Fruit fly (Drosophila melanogaster) whole organism, embryonic: Measurements from ENCODE around the gene hop.

ENCODE experiments used
- Antp ChIP-seq: fragments of 200-800 bp; sonication (Bioruptor generic); optimal IDR thresholded peaks from 3 replicates; lab custom pipeline; 2016; ENCODE audit warnings: missing biosample characterization, missing genetic modification characterization
- B-H1 ChIP-seq: fragments of 200-800 bp; sonication (Bioruptor generic); IDR thresholded peaks from 3 replicates; pipeline ENCODE4 v1.3.6; 2022; ENCODE audit warnings: missing biosample characterization, missing genetic modification characterization
- CG10959 ChIP-seq: fragments of 200-800 bp; sonication (Bioruptor generic); IDR thresholded peaks from 2 replicates; pipeline ENCODE4 v1.3.6; 2022; ENCODE audit warnings: missing biosample characterization, missing genetic modification characterization
- CG12071 ChIP-seq: fragments of 200-800 bp; sonication (Bioruptor generic); optimal IDR thresholded peaks from 3 replicates; lab custom pipeline; 2018; ENCODE audit warnings: missing biosample characterization, mild to moderate bottlenecking, missing genetic modification characterization
- CG12659 ChIP-seq: fragments of 200-800 bp; sonication (Bioruptor generic); optimal IDR thresholded peaks from 3 replicates; lab custom pipeline; 2017; ENCODE audit warnings: mild to moderate bottlenecking, missing biosample characterization, missing genetic modification reagents, missing genetic modification characterization
- CG16815 ChIP-seq: fragments of 200-800 bp; sonication (Bioruptor generic); optimal IDR thresholded peaks from 3 replicates; lab custom pipeline; 2017; ENCODE audit warnings: missing biosample characterization, mild to moderate bottlenecking, missing genetic modification characterization
- CG17186 ChIP-seq: fragments of 200-800 bp; sonication (Bioruptor generic); optimal IDR thresholded peaks from 3 replicates; lab custom pipeline; 2017; ENCODE audit warnings: missing biosample characterization, missing genetic modification reagents, missing genetic modification characterization
- CG17802 ChIP-seq: fragments of 200-800 bp; sonication (Bioruptor generic); optimal IDR thresholded peaks from 2 replicates; lab custom pipeline; 2018; ENCODE audit warnings: missing biosample characterization, mild to moderate bottlenecking, missing genetic modification characterization, moderate library complexity
- CG2678 ChIP-seq: fragments of 200-800 bp; sonication (Bioruptor generic); optimal IDR thresholded peaks from 3 replicates; lab custom pipeline; 2019; ENCODE audit warnings: missing biosample characterization, mild to moderate bottlenecking, missing genetic modification characterization, moderate library complexity
- CG32767 ChIP-seq: fragments of 200-800 bp; sonication (Bioruptor generic); IDR thresholded peaks from 2 replicates; pipeline ENCODE4 v1.3.6; 2022; ENCODE audit warnings: missing biosample characterization, missing genetic modification characterization
- CG33557 ChIP-seq: fragments of 200-800 bp; sonication (Bioruptor generic); optimal IDR thresholded peaks from 2 replicates; lab custom pipeline; 2019; ENCODE audit warnings: missing biosample characterization, mild to moderate bottlenecking, missing genetic modification characterization, moderate library complexity
- CG34422 ChIP-seq: fragments of 200-800 bp; sonication (Bioruptor generic); IDR thresholded peaks from 3 replicates; pipeline ENCODE4 v1.3.6; 2022; ENCODE audit warnings: missing biosample characterization, missing genetic modification characterization
- CG3847 ChIP-seq: fragments of 200-800 bp; sonication (Bioruptor generic); IDR thresholded peaks from 2 replicates; pipeline ENCODE4 v1.3.6; 2022; ENCODE audit warnings: missing biosample characterization, missing genetic modification characterization
- CG3995 ChIP-seq: fragments of 200-800 bp; sonication (Bioruptor generic); optimal IDR thresholded peaks from 3 replicates; lab custom pipeline; 2016; ENCODE audit warnings: missing biosample characterization, missing genetic modification characterization
- CG4282 ChIP-seq: fragments of 200-800 bp; sonication (Bioruptor generic); optimal IDR thresholded peaks from 2 replicates; lab custom pipeline; 2016; ENCODE audit warnings: missing biosample characterization, missing genetic modification characterization
- CG5245 ChIP-seq: fragments of 200-800 bp; sonication (Bioruptor generic); optimal IDR thresholded peaks from 3 replicates; lab custom pipeline; 2016; ENCODE audit warnings: missing biosample characterization, missing genetic modification characterization
- CG7786 ChIP-seq: fragments of 200-800 bp; sonication (Bioruptor generic); optimal IDR thresholded peaks from 2 replicates; lab custom pipeline; 2016; ENCODE audit warnings: missing biosample characterization, missing genetic modification characterization
- CG7987 ChIP-seq: fragments of 200-800 bp; sonication (Bioruptor generic); optimal IDR thresholded peaks from 2 replicates; lab custom pipeline; 2018; ENCODE audit warnings: missing biosample characterization, mild to moderate bottlenecking, missing genetic modification characterization, moderate library complexity
- CG9727 ChIP-seq: fragments of 200-800 bp; sonication (Bioruptor generic); optimal IDR thresholded peaks from 3 replicates; lab custom pipeline; 2017; ENCODE audit warnings: missing biosample characterization, mild to moderate bottlenecking, missing genetic modification characterization
- CkIIα-i1 ChIP-seq: fragments of 200-800 bp; sonication (Bioruptor generic); IDR thresholded peaks from 2 replicates; pipeline ENCODE4 v1.3.6; 2022; ENCODE audit warnings: missing biosample characterization, missing genetic modification characterization
- Dad ChIP-seq: fragments of 200-800 bp; sonication (Bioruptor generic); optimal IDR thresholded peaks from 3 replicates; lab custom pipeline; 2016; ENCODE audit warnings: missing biosample characterization, missing genetic modification characterization
- Dfd ChIP-seq, 2 experiments: fragments of >200 bp; optimal IDR thresholded peaks; 2 replicates each; lab custom pipeline; 2017; ENCODE audit warnings: missing biosample characterization in 2 of 2, missing genetic modification characterization in 2 of 2
- Ets65A ChIP-seq: fragments of 200-800 bp; sonication (Bioruptor generic); peaks from one replicate; lab custom pipeline; 2016; ENCODE audit warnings: missing biosample characterization, missing genetic modification characterization
- HLHmδ ChIP-seq: fragments of 200-800 bp; sonication (Bioruptor generic); optimal IDR thresholded peaks from 2 replicates; lab custom pipeline; 2018; ENCODE audit warnings: missing biosample characterization, mild to moderate bottlenecking, missing genetic modification characterization, moderate library complexity
- Hr3 ChIP-seq: fragments of 200-800 bp; sonication (Bioruptor generic); optimal IDR thresholded peaks from 3 replicates; lab custom pipeline; 2016; ENCODE audit warnings: missing biosample characterization, missing genetic modification characterization
- Hr39 ChIP-seq: fragments of >200 bp; optimal IDR thresholded peaks from 2 replicates; lab custom pipeline; 2017
- Mad ChIP-seq: fragments of 200-800 bp; sonication (Bioruptor generic); optimal IDR thresholded peaks from 2 replicates; lab custom pipeline; 2016; ENCODE audit warnings: missing biosample characterization, missing genetic modification characterization
- Nf-YA ChIP-seq: fragments of 200-800 bp; sonication (Bioruptor generic); IDR thresholded peaks from 2 replicates; pipeline ENCODE4 v1.3.6; 2022; ENCODE audit warnings: missing biosample characterization, missing genetic modification characterization
- Opbp ChIP-seq: fragments of 200-800 bp; sonication (Bioruptor generic); IDR thresholded peaks from 3 replicates; pipeline ENCODE4 v1.3.6; 2022; ENCODE audit warnings: missing biosample characterization, missing genetic modification characterization; ENCODE audit not compliant: partially characterized antibody
- Rx ChIP-seq: fragments of 200-800 bp; sonication (Bioruptor generic); IDR thresholded peaks from 2 replicates; pipeline ENCODE4 v1.3.6; 2022; ENCODE audit warnings: missing biosample characterization, missing genetic modification characterization
- Sin3A ChIP-seq: fragments of >200 bp; optimal IDR thresholded peaks from 2 replicates; lab custom pipeline; 2018
- Spps ChIP-seq: fragments of 200-800 bp; sonication (Bioruptor generic); optimal IDR thresholded peaks from 2 replicates; lab custom pipeline; 2018; ENCODE audit warnings: missing biosample characterization, mild to moderate bottlenecking, missing genetic modification characterization
- Sry-β ChIP-seq: fragments of 200-800 bp; sonication (Bioruptor generic); optimal IDR thresholded peaks from 2 replicates; lab custom pipeline; 2018; ENCODE audit warnings: missing biosample characterization, mild to moderate bottlenecking, missing genetic modification characterization, moderate library complexity
- ab ChIP-seq: fragments of 200-800 bp; sonication (Bioruptor generic); optimal IDR thresholded peaks from 2 replicates; lab custom pipeline; 2016; ENCODE audit warnings: missing biosample characterization, missing genetic modification characterization
- al ChIP-seq: fragments of 200-800 bp; sonication (Bioruptor generic); IDR thresholded peaks from 2 replicates; pipeline ENCODE4 v1.3.6; 2022; ENCODE audit warnings: missing biosample characterization, missing genetic modification characterization
- bcd ChIP-seq: fragments of 200-800 bp; sonication (Bioruptor generic); optimal IDR thresholded peaks from 2 replicates; lab custom pipeline; 2017; ENCODE audit warnings: missing biosample characterization, mild to moderate bottlenecking, missing genetic modification characterization
- chm ChIP-seq: fragments of 200-800 bp; sonication (Bioruptor generic); IDR thresholded peaks from 2 replicates; pipeline ENCODE4 v1.3.6; 2022; ENCODE audit warnings: missing biosample characterization, missing genetic modification characterization
- ems ChIP-seq: fragments of 200-800 bp; sonication (Bioruptor generic); optimal IDR thresholded peaks from 3 replicates; lab custom pipeline; 2016; ENCODE audit warnings: missing biosample characterization, missing genetic modification characterization
- fd102C ChIP-seq: fragments of 200-800 bp; sonication (Bioruptor generic); optimal IDR thresholded peaks from 2 replicates; lab custom pipeline; 2018; ENCODE audit warnings: missing biosample characterization, mild to moderate bottlenecking, missing genetic modification characterization, moderate library complexity
- fu2 ChIP-seq: fragments of 200-800 bp; sonication (Bioruptor generic); optimal IDR thresholded peaks from 2 replicates; lab custom pipeline; 2016; ENCODE audit warnings: missing biosample characterization, missing genetic modification characterization
- nerfin-1 ChIP-seq: fragments of 200-800 bp; sonication (Bioruptor generic); optimal IDR thresholded peaks from 3 replicates; lab custom pipeline; 2019; ENCODE audit warnings: missing biosample characterization, mild to moderate bottlenecking, missing genetic modification characterization, moderate library complexity
- repo ChIP-seq: fragments of 200-800 bp; sonication (Bioruptor generic); optimal IDR thresholded peaks from 2 replicates; lab custom pipeline; 2016; ENCODE audit warnings: missing biosample characterization, missing genetic modification characterization
- ro ChIP-seq: fragments of 200-800 bp; sonication (Bioruptor generic); IDR thresholded peaks from 2 replicates; pipeline ENCODE4 v1.3.6; 2022; ENCODE audit warnings: missing biosample characterization, missing genetic modification characterization
- run ChIP-seq: fragments of 200-800 bp; sonication (Bioruptor generic); optimal IDR thresholded peaks from 3 replicates; lab custom pipeline; 2018; ENCODE audit warnings: missing biosample characterization, mild to moderate bottlenecking, missing genetic modification characterization
- slbo ChIP-seq: fragments of 200-800 bp; sonication (Bioruptor generic); IDR thresholded peaks from 2 replicates; pipeline ENCODE4 v1.3.6; 2022; ENCODE audit warnings: missing biosample characterization, missing genetic modification characterization
- tgo ChIP-seq: fragments of 200-800 bp; sonication (Bioruptor generic); IDR thresholded peaks from 3 replicates; pipeline ENCODE4 v1.3.6; 2022; ENCODE audit warnings: missing biosample characterization, missing genetic modification characterization
- tin ChIP-seq: fragments of 200-800 bp; sonication (Bioruptor generic); optimal IDR thresholded peaks from 3 replicates; lab custom pipeline; 2016; ENCODE audit warnings: missing biosample characterization, missing genetic modification characterization
- tio ChIP-seq: fragments of 200-800 bp; sonication (Bioruptor generic); optimal IDR thresholded peaks from 2 replicates; lab custom pipeline; 2017; ENCODE audit warnings: missing biosample characterization, missing genetic modification characterization, inconsistent platforms
- toy ChIP-seq: fragments of 200-800 bp; sonication (Bioruptor generic); IDR thresholded peaks from 2 replicates; pipeline ENCODE4 v1.3.6; 2022; ENCODE audit warnings: missing biosample characterization, missing genetic modification characterization
- unc-4 ChIP-seq: fragments of 200-800 bp; sonication (Bioruptor generic); IDR thresholded peaks from 2 replicates; pipeline ENCODE4 v1.3.6; 2022; ENCODE audit warnings: missing biosample characterization, missing genetic modification characterization; ENCODE audit not compliant: partially characterized antibody
- vnd ChIP-seq: fragments of 200-800 bp; sonication (Bioruptor generic); IDR thresholded peaks from 3 replicates; pipeline ENCODE4 v1.3.6; 2022; ENCODE audit warnings: missing biosample characterization, missing genetic modification characterization; ENCODE audit not compliant: partially characterized antibody
- vvl ChIP-seq: fragments of 200-800 bp; sonication (Bioruptor generic); IDR thresholded peaks from 2 replicates; pipeline ENCODE4 v1.3.6; 2022; ENCODE audit warnings: missing biosample characterization, missing genetic modification characterization
- zen ChIP-seq: fragments of 200-800 bp; sonication (Bioruptor generic); optimal IDR thresholded peaks from 3 replicates; lab custom pipeline; 2018; ENCODE audit warnings: missing biosample characterization, mild to moderate bottlenecking, missing genetic modification characterization, moderate library complexity

The hop gene

dm6 chrX:11350505-11351327 is 17.2 kb downstream of the hop start, which contains the start of gene CG1737 (continued):
- TF ChIP-seq Antp (GFP tag; lab: Kevin White, UChicago) (peak; percentile 12), nerfin-1 (no peak), Mad (GFP tag; lab: Kevin White, UChicago) (no peak), HLHmδ (GFP tag; lab: Kevin White, UChicago) (no peak), CkIIα-i1 (GFP tag; lab: Robert Waterston, UW) (no peak), Nf-YA (no peak), CG16815 (GFP tag; lab: Kevin White, UChicago) (no peak), CG17802 (no peak), Spps (tag; lab: Kevin White, UChicago) (no peak), ems (GFP tag; lab: Kevin White, UChicago) (no peak), CG10959 (GFP tag; lab: Robert Waterston, UW) (no peak), tgo (GFP tag; lab: Robert Waterston, UW) (no peak), Sin3A (lab: Kevin White, UChicago) (peak; percentile 48), vvl (GFP tag; lab: Robert Waterston, UW) (peak; percentile 10; the same call in 1 of the 2 replicates), tio (no peak), Dfd (GFP tag; optimal IDR thresholded peaks at IDR 0.05; lab: Kevin White, UChicago) (no peak), bcd (peak; percentile 11), chm (GFP tag; lab: Robert Waterston, UW) (no peak), Ets65A (GFP tag; lab: Kevin White, UChicago) (peak; percentile 1), CG32767 (GFP tag; lab: Robert Waterston, UW) (0 out of 2 replicates have a peak, but pooled peaks have one; percentile 17), CG2678 (tag; lab: Kevin White, UChicago) (no peak), CG9727 (GFP tag; lab: Kevin White, UChicago) (no peak), ro (no peak), zen (no peak), vnd (GFP tag; lab: Robert Waterston, UW) (no peak), Hr3 (no peak), CG7786 (GFP tag; lab: Kevin White, UChicago) (peak; percentile 37), CG34422 (GFP tag; lab: Robert Waterston, UW) (no peak), fd102C (GFP tag; lab: Kevin White, UChicago) (no peak), Opbp (GFP tag; lab: Robert Waterston, UW) (0 out of 3 replicates have a peak, but pooled peaks have one; percentile 11), tin (GFP tag; lab: Kevin White, UChicago) (peak; percentile 20), Hr39 (no peak), run (tag; lab: Kevin White, UChicago) (no peak), toy (GFP tag; lab: Robert Waterston, UW) (no peak), unc-4 (GFP tag; lab: Robert Waterston, UW) (no peak; the same call in 1 of the 2 replicates), repo (GFP tag; lab: Kevin White, UChicago) (no peak), Sry-β (no peak), Rx (no peak)

DNA sequence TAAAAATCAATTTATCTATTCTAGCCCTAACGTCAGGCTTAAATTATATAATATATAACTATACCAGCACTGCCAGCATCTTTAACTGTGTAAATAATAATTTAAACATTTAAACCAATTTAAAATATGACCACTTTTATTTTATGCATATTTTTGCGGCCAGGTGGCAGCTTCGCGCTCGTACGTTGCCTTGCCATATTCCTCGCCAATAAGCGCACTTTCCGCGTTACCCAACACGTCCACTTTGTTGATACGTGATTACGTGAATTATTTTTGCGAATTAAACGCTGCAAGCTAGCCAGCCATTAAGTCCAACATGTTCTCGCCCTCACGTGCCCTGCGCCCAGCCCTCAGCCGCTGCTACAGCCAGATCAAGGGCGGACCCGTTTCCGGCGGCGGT is 18.1 kb downstream of the hop start, which contains the start of gene NdufV3:
Gene NdufV3, plus strand, starts transcription at position 219 of the 400 bp plus-strand sequence.
- TF ChIP-seq fu2 (no peak), CG7987 (GFP tag; lab: Kevin White, UChicago) (peak; percentile 64), CG5245 (no peak), B-H1 (GFP tag; lab: Robert Waterston, UW) (no peak), CG4282 (GFP tag; lab: Kevin White, UChicago) (no peak), CG12659 (GFP tag; lab: Kevin White, UChicago) (peak; percentile 10), ab (no peak), CG12071 (GFP tag; lab: Kevin White, UChicago) (no peak), Dad (GFP tag; lab: Kevin White, UChicago) (no peak), CG3995 (GFP tag; lab: Kevin White, UChicago) (no peak), al (GFP tag; lab: Robert Waterston, UW) (no peak), CG17186 (GFP tag; lab: Kevin White, UChicago) (peak; percentile 5), CG33557 (GFP tag; lab: Kevin White, UChicago) (no peak), CG3847 (GFP tag; lab: Robert Waterston, UW) (peak; percentile 68), slbo (GFP tag; lab: Robert Waterston, UW) (peak; percentile 63)
